Fruit fly (Drosophila melanogaster) whole organism, embryonic: ENCODE measurements around the gene mirr.

Experiments used
- Asciz ChIP-seq: fragments of 200-800 bp; sonication (Bioruptor generic); optimal IDR thresholded peaks from 2 replicates; lab custom pipeline; 2017; ENCODE audit warnings: missing biosample characterization, mild to moderate bottlenecking, missing genetic modification characterization, missing genetic modification reagents
- BtbVII ChIP-seq: fragments of 200-800 bp; sonication (Bioruptor generic); optimal IDR thresholded peaks from 3 replicates; lab custom pipeline; 2017; ENCODE audit warnings: missing biosample characterization, mild to moderate bottlenecking, missing genetic modification characterization
- CG11456 ChIP-seq: fragments of 200-800 bp; sonication (Bioruptor generic); IDR thresholded peaks from 3 replicates; pipeline ENCODE4 v1.3.6; 2022; ENCODE audit warnings: missing biosample characterization, missing genetic modification characterization
- CG11696 ChIP-seq: fragments of 200-800 bp; sonication (Bioruptor generic); IDR thresholded peaks from 2 replicates; pipeline ENCODE4 v1.3.6; 2022; ENCODE audit warnings: missing biosample characterization, missing genetic modification characterization
- CG1233 ChIP-seq: fragments of 200-800 bp; sonication (Bioruptor generic); optimal IDR thresholded peaks from 4 replicates; lab custom pipeline; 2018; ENCODE audit warnings: missing biosample characterization, mild to moderate bottlenecking, missing genetic modification characterization
- CG12659 ChIP-seq: fragments of 200-800 bp; sonication (Bioruptor generic); optimal IDR thresholded peaks from 3 replicates; lab custom pipeline; 2017; ENCODE audit warnings: mild to moderate bottlenecking, missing biosample characterization, missing genetic modification reagents, missing genetic modification characterization
- CG13287 ChIP-seq: fragments of 200-800 bp; sonication (Bioruptor generic); IDR thresholded peaks from 2 replicates; pipeline ENCODE4 v1.3.6; 2022; ENCODE audit warnings: missing biosample characterization, missing genetic modification characterization; ENCODE audit not compliant: partially characterized antibody
- CG13775 ChIP-seq: fragments of 200-800 bp; sonication (Bioruptor generic); optimal IDR thresholded peaks from 3 replicates; lab custom pipeline; 2017; ENCODE audit warnings: missing biosample characterization, mild to moderate bottlenecking, missing genetic modification characterization
- CG13894 ChIP-seq: fragments of 200-800 bp; sonication (Bioruptor generic); optimal IDR thresholded peaks from 3 replicates; lab custom pipeline; 2018; ENCODE audit warnings: missing biosample characterization, mild to moderate bottlenecking, missing genetic modification characterization, moderate library complexity
- CG16813 ChIP-seq: fragments of 200-800 bp; sonication (Bioruptor generic); IDR thresholded peaks from 3 replicates; pipeline ENCODE4 v1.3.6; 2022; ENCODE audit warnings: missing biosample characterization, missing genetic modification characterization; ENCODE audit not compliant: partially characterized antibody
- CG16863 ChIP-seq: fragments of 200-800 bp; sonication (Bioruptor generic); optimal IDR thresholded peaks from 3 replicates; lab custom pipeline; 2016; ENCODE audit warnings: missing biosample characterization, missing genetic modification characterization
- CG17568 ChIP-seq: fragments of 200-800 bp; sonication (Bioruptor generic); optimal IDR thresholded peaks from 2 replicates; lab custom pipeline; 2018; ENCODE audit warnings: missing biosample characterization, mild to moderate bottlenecking, missing genetic modification characterization, moderate library complexity
- CG17912 ChIP-seq: fragments of 200-800 bp; sonication (Bioruptor generic); optimal IDR thresholded peaks from 2 replicates; lab custom pipeline; 2018; ENCODE audit warnings: missing biosample characterization, mild to moderate bottlenecking, missing genetic modification characterization
- CG2678 ChIP-seq: fragments of 200-800 bp; sonication (Bioruptor generic); optimal IDR thresholded peaks from 3 replicates; lab custom pipeline; 2019; ENCODE audit warnings: missing biosample characterization, mild to moderate bottlenecking, missing genetic modification characterization, moderate library complexity
- CG34224 ChIP-seq: fragments of 200-800 bp; sonication (Bioruptor generic); IDR thresholded peaks from 3 replicates; pipeline ENCODE4 v1.3.6; 2022; ENCODE audit warnings: missing biosample characterization, missing genetic modification characterization; ENCODE audit not compliant: partially characterized antibody
- CG43689 ChIP-seq: fragments of 200-800 bp; sonication (Bioruptor generic); IDR thresholded peaks from 2 replicates; pipeline ENCODE4 v1.3.6; 2022; ENCODE audit warnings: missing biosample characterization, missing genetic modification characterization
- CG8281 ChIP-seq: fragments of 200-800 bp; sonication (Bioruptor generic); optimal IDR thresholded peaks from 2 replicates; lab custom pipeline; 2018; ENCODE audit warnings: missing biosample characterization, mild to moderate bottlenecking, missing genetic modification characterization, moderate library complexity
- CG8290 ChIP-seq, 3 experiments: fragments of 200-800 bp; sonication (Bioruptor generic); optimal IDR thresholded peaks; 2 replicates each; lab custom pipeline; 2016 to 2019; ENCODE audit warnings: missing biosample characterization in 3 of 3, missing genetic modification characterization in 3 of 3, mild to moderate bottlenecking in 2 of 3, moderate library complexity in 1 of 3
- CG8478 ChIP-seq: fragments of >200 bp; optimal IDR thresholded peaks from 2 replicates; lab custom pipeline; 2018
- CG9817 ChIP-seq: fragments of 200-800 bp; sonication (Bioruptor generic); optimal IDR thresholded peaks from 2 replicates; lab custom pipeline; 2018; ENCODE audit warnings: missing biosample characterization, mild to moderate bottlenecking, missing genetic modification characterization, moderate library complexity
- Dfd ChIP-seq, 2 experiments: fragments of >200 bp; optimal IDR thresholded peaks; 2 replicates each; lab custom pipeline; 2017; ENCODE audit warnings: missing biosample characterization in 2 of 2, missing genetic modification characterization in 2 of 2
- MTF-1 ChIP-seq: fragments of 200-800 bp; sonication (Bioruptor generic); optimal IDR thresholded peaks from 2 replicates; lab custom pipeline; 2018; ENCODE audit warnings: missing biosample characterization, mild to moderate bottlenecking, missing genetic modification characterization, borderline replicate concordance
- Med ChIP-seq: fragments of 200-800 bp; sonication (Bioruptor generic); peaks from one replicate; lab custom pipeline; 2016; ENCODE audit warnings: missing biosample characterization, missing genetic modification characterization, mild to moderate bottlenecking, inconsistent platforms, moderate library complexity
- NFAT ChIP-seq: fragments of 200-800 bp; sonication (Bioruptor generic); IDR thresholded peaks from 2 replicates; pipeline ENCODE4 v1.3.6; 2022; ENCODE audit warnings: missing biosample characterization, missing genetic modification characterization
- Nf-YC ChIP-seq: fragments of 200-800 bp; optimal IDR thresholded peaks from 3 replicates; lab custom pipeline; 2019; ENCODE audit warnings: missing biosample characterization, mild to moderate bottlenecking, missing genetic modification characterization, moderate library complexity
- Pdp1 ChIP-seq, 2 experiments: fragments of 200-800 bp; sonication (Bioruptor generic); optimal IDR thresholded peaks; 3 replicates each; lab custom pipeline; 2016; ENCODE audit warnings: missing biosample characterization in 2 of 2, missing genetic modification characterization in 2 of 2, mild to moderate bottlenecking in 1 of 2, moderate library complexity in 1 of 2
- Vsx1 ChIP-seq: fragments of 200-800 bp; sonication (Bioruptor generic); optimal IDR thresholded peaks from 2 replicates; lab custom pipeline; 2017; ENCODE audit warnings: missing biosample characterization, mild to moderate bottlenecking, missing genetic modification characterization, missing genetic modification reagents
- ac ChIP-seq: fragments of 200-800 bp; sonication (Bioruptor generic); optimal IDR thresholded peaks from 3 replicates; lab custom pipeline; 2017; ENCODE audit warnings: missing biosample characterization, mild to moderate bottlenecking, missing genetic modification characterization
- bab2 ChIP-seq: fragments of 200-800 bp; sonication (Bioruptor generic); optimal IDR thresholded peaks from 2 replicates; lab custom pipeline; 2016; ENCODE audit warnings: missing biosample characterization, missing genetic modification characterization
- bsh ChIP-seq, 2 experiments: fragments of 200-800 bp; sonication (Bioruptor generic); optimal IDR thresholded peaks; 2 replicates each; lab custom pipeline; 2017 to 2018; ENCODE audit warnings: mild to moderate bottlenecking in 2 of 2, missing biosample characterization in 2 of 2, missing genetic modification characterization in 2 of 2, moderate library complexity in 1 of 2
- ci ChIP-seq: fragments of 200-800 bp; sonication (Bioruptor generic); IDR thresholded peaks from 3 replicates; pipeline ENCODE4 v1.3.6; 2022; ENCODE audit warnings: missing biosample characterization, missing genetic modification characterization
- crol ChIP-seq: fragments of 200-800 bp; sonication (Bioruptor generic); IDR thresholded peaks from 2 replicates; pipeline ENCODE4 v1.3.6; 2022; ENCODE audit warnings: missing biosample characterization, missing genetic modification characterization
- eyg ChIP-seq: fragments of 200-800 bp; sonication (Bioruptor generic); optimal IDR thresholded peaks from 3 replicates; lab custom pipeline; 2016; ENCODE audit warnings: missing biosample characterization, missing genetic modification characterization
- gsb-n ChIP-seq: fragments of 200-800 bp; sonication (Bioruptor generic); optimal IDR thresholded peaks from 3 replicates; lab custom pipeline; 2018; ENCODE audit warnings: missing biosample characterization, mild to moderate bottlenecking, missing genetic modification characterization
- insv ChIP-seq, 2 experiments: fragments of 200-800 bp; sonication (Bioruptor generic); optimal IDR thresholded peaks; 3 replicates each; lab custom pipeline; 2016 to 2018; ENCODE audit warnings: missing biosample characterization in 2 of 2, missing genetic modification characterization in 2 of 2
- kah ChIP-seq: fragments of 200-800 bp; sonication (Bioruptor generic); optimal IDR thresholded peaks from 2 replicates; lab custom pipeline; 2018; ENCODE audit warnings: missing biosample characterization, mild to moderate bottlenecking, missing genetic modification characterization
- lov ChIP-seq, 2 experiments: fragments of 200-800 bp in 1 of 2; fragments of >200 bp in 1 of 2; sonication (Bioruptor generic) in 1 of 2; IDR thresholded peaks in 1 of 2; optimal IDR thresholded peaks in 1 of 2; 2 replicates in 1 of 2; 3 replicates in 1 of 2; pipeline versions ENCODE4 v1.3.6 to Lab custom; 2017 to 2022; ENCODE audit warnings: missing biosample characterization in 1 of 2, missing genetic modification characterization in 1 of 2
- nerfin-1 ChIP-seq: fragments of 200-800 bp; sonication (Bioruptor generic); optimal IDR thresholded peaks from 3 replicates; lab custom pipeline; 2019; ENCODE audit warnings: missing biosample characterization, mild to moderate bottlenecking, missing genetic modification characterization, moderate library complexity
- oc ChIP-seq: fragments of 200-800 bp; sonication (Bioruptor generic); optimal IDR thresholded peaks from 2 replicates; lab custom pipeline; 2018; ENCODE audit warnings: missing biosample characterization, mild to moderate bottlenecking, missing genetic modification characterization, moderate library complexity
- odd ChIP-seq: fragments of 200-800 bp; sonication (Bioruptor generic); optimal IDR thresholded peaks from 2 replicates; lab custom pipeline; 2017; ENCODE audit warnings: missing biosample characterization, mild to moderate bottlenecking, missing genetic modification characterization
- otp ChIP-seq: fragments of 200-800 bp; sonication (Bioruptor generic); IDR thresholded peaks from 3 replicates; pipeline ENCODE4, ENCODE4 v1.3.6; 2022; ENCODE audit warnings: missing biosample characterization, missing genetic modification characterization
- rib ChIP-seq: fragments of 200-800 bp; sonication (Bioruptor generic); IDR thresholded peaks from 2 replicates; pipeline ENCODE4 v1.3.6; 2022; ENCODE audit warnings: missing biosample characterization, missing genetic modification characterization
- sc ChIP-seq, 3 experiments: fragments of >200 bp in 2 of 3; fragments of 200-800 bp in 1 of 3; sonication (Bioruptor generic) in 1 of 3; optimal IDR thresholded peaks; 2 replicates in 2 of 3; 3 replicates in 1 of 3; lab custom pipeline; 2017; ENCODE audit warnings: mild to moderate bottlenecking in 1 of 3, missing biosample characterization in 1 of 3, missing genetic modification characterization in 1 of 3, missing genetic modification reagents in 1 of 3
- schlank ChIP-seq: fragments of 200-800 bp; sonication (Bioruptor generic); optimal IDR thresholded peaks from 2 replicates; lab custom pipeline; 2018; ENCODE audit warnings: missing biosample characterization, mild to moderate bottlenecking, missing genetic modification characterization
- sens ChIP-seq: fragments of 200-800 bp; sonication (Bioruptor generic); peaks from one replicate; lab custom pipeline; 2016; ENCODE audit warnings: missing biosample characterization, missing genetic modification characterization
- sim ChIP-seq: fragments of 200-800 bp; sonication (Bioruptor generic); IDR thresholded peaks from 2 replicates; pipeline ENCODE4 v1.3.6; 2022; ENCODE audit warnings: missing biosample characterization, missing genetic modification characterization
- twi ChIP-seq: fragments of 200-800 bp; optimal IDR thresholded peaks from 2 replicates; lab custom pipeline; 2019; ENCODE audit warnings: missing biosample characterization, mild to moderate bottlenecking, missing genetic modification characterization, moderate library complexity
- zen ChIP-seq: fragments of 200-800 bp; sonication (Bioruptor generic); optimal IDR thresholded peaks from 3 replicates; lab custom pipeline; 2018; ENCODE audit warnings: missing biosample characterization, mild to moderate bottlenecking, missing genetic modification characterization, moderate library complexity

Gene mirr

DNA sequence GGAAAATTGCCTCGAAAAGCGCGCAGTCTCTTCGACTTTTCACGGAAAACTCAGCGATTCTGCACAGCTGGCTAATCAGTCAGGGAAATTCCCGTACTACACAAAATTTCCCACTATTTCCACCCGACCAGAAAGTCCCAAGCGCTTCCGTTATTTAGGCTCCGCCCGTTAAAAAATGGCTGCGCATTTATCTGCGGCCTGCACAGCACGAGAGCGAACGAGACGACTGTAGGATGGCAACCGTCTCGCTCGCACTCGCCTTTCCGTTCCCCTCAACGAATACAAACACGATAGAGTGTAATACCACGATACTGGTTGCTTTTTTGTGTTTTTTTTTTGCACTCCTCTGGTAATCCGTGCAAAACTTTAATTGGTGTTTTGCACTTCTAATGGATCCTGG is 40.3 kb upstream of the mirr start (continued):
- peak; percentile 38 for TF ChIP-seq twi
- no peak for TF ChIP-seq CG8290 (GFP tag; optimal IDR thresholded peaks at IDR 0.05; lab: Kevin White, UChicago)
- peak; percentile 15 to 38 for TF ChIP-seq CG8290 (tag; optimal IDR thresholded peaks at IDR 0.05; lab: Kevin White, UChicago)
- peak; percentile 91; the same call in 2 of the 3 replicates for TF ChIP-seq ci (GFP tag; lab: Robert Waterston, UW)
- no peak for TF ChIP-seq Dfd (GFP tag; optimal IDR thresholded peaks at IDR 0.05; lab: Kevin White, UChicago)
- peak; percentile 99 for TF ChIP-seq Nf-YC (tag; lab: Kevin White, UChicago)
- TF ChIP-seq Asciz (GFP tag; lab: Kevin White, UChicago): peak; percentile 46
- TF ChIP-seq CG2678 (tag; lab: Kevin White, UChicago): peak; percentile 13
- TF ChIP-seq CG16863 (GFP tag; lab: Kevin White, UChicago): no peak
- peak; percentile 52 for TF ChIP-seq gsb-n (tag; lab: Kevin White, UChicago)
- peak; percentile 73 for TF ChIP-seq Med
- no peak for TF ChIP-seq zen (tag; lab: Kevin White, UChicago)
- no peak for TF ChIP-seq CG11456 (GFP tag; lab: Robert Waterston, UW)
- no peak for TF ChIP-seq lov (optimal IDR thresholded peaks at IDR 0.05; lab: Kevin White, UChicago)
- TF ChIP-seq lov (GFP tag; IDR thresholded peaks at IDR 0.05; lab: Robert Waterston, UW): peak; percentile 86; the same call in 2 of the 3 replicates
- TF ChIP-seq CG12659 (GFP tag; lab: Kevin White, UChicago): peak; percentile 11
- peak; percentile 63 for TF ChIP-seq BtbVII (GFP tag; lab: Kevin White, UChicago)
- peak in 1 of 2 experiments; percentile 15 for TF ChIP-seq bsh (GFP tag; optimal IDR thresholded peaks at IDR 0.05; lab: Kevin White, UChicago)
- TF ChIP-seq CG34224 (GFP tag; lab: Robert Waterston, UW): no peak; the same call in 2 of the 3 replicates
- TF ChIP-seq CG16813 (GFP tag; lab: Robert Waterston, UW): no peak
- peak; percentile 46 for TF ChIP-seq CG17568
- TF ChIP-seq otp (GFP tag; lab: Robert Waterston, UW): peak; percentile 56; the same call in 1 of the 3 replicates
- peak; percentile 59 for TF ChIP-seq MTF-1 (GFP tag; lab: Kevin White, UChicago)
- TF ChIP-seq sens (GFP tag; lab: Kevin White, UChicago): no peak
- no peak for TF ChIP-seq NFAT
- TF ChIP-seq kah (GFP tag; lab: Kevin White, UChicago): peak; percentile 51
- TF ChIP-seq nerfin-1 (tag; lab: Kevin White, UChicago): peak; percentile 74
- peak; percentile 19 for TF ChIP-seq CG8281 (tag; lab: Kevin White, UChicago)
- peak; percentile 82 for TF ChIP-seq CG8478
- TF ChIP-seq Vsx1 (GFP tag; lab: Kevin White, UChicago): peak; percentile 82
- TF ChIP-seq CG43689: peak; percentile 20; the same call in 1 of the 2 replicates
- TF ChIP-seq CG17912 (GFP tag; lab: Kevin White, UChicago): peak; percentile 88
- TF ChIP-seq bab2 (GFP tag; lab: Kevin White, UChicago): no peak
- no peak for TF ChIP-seq Pdp1 (GFP tag; optimal IDR thresholded peaks at IDR 0.05; lab: Kevin White, UChicago)
- TF ChIP-seq schlank (tag; lab: Kevin White, UChicago): peak; percentile 55
- no peak for TF ChIP-seq sc (optimal IDR thresholded peaks at IDR 0.05; lab: Kevin White, UChicago)
- no peak for TF ChIP-seq sc (GFP tag; optimal IDR thresholded peaks at IDR 0.05; lab: Kevin White, UChicago)
- no peak for TF ChIP-seq eyg
- peak; percentile 64 for TF ChIP-seq oc (tag; lab: Kevin White, UChicago)
- peak; percentile 52 for TF ChIP-seq odd (GFP tag; lab: Kevin White, UChicago)
- TF ChIP-seq CG13775 (GFP tag; lab: Kevin White, UChicago): peak; percentile 5
- TF ChIP-seq ac: peak; percentile 13
- TF ChIP-seq insv (GFP tag; optimal IDR thresholded peaks at IDR 0.05; lab: Kevin White, UChicago): peak in 1 of 2 experiments; percentile 38
- TF ChIP-seq CG9817 (tag; lab: Kevin White, UChicago): peak; percentile 27
- peak; percentile 55; the same call in 1 of the 2 replicates for TF ChIP-seq sim (GFP tag; lab: Robert Waterston, UW)
- peak; percentile 28 for TF ChIP-seq CG13894
- peak; percentile 85 for TF ChIP-seq crol (GFP tag; lab: Robert Waterston, UW)
- TF ChIP-seq CG1233 (GFP tag; lab: Kevin White, UChicago): peak; percentile 53
- no peak for TF ChIP-seq CG11696
- TF ChIP-seq rib (GFP tag; lab: Robert Waterston, UW): no peak
- peak; percentile 53; the same call in 1 of the 2 replicates for TF ChIP-seq CG13287 (GFP tag; lab: Robert Waterston, UW)
